Worm (Caenorhabditis elegans) whole organism, L2 larva: ENCODE results near the gene nep-12.

Experiments used
- ama-1 ChIP-seq: fragments of 150-350 bp; optimal IDR thresholded peaks from 2 replicates; lab custom pipeline; 2018; ENCODE audit warnings: inconsistent platforms
- elt-3 ChIP-seq: sonication (generic microtip); optimal IDR thresholded peaks from 2 replicates; lab custom pipeline; 2017; ENCODE audit warnings: missing biosample characterization, missing genetic modification characterization
- fos-1 ChIP-seq: fragments of 150-350 bp; optimal IDR thresholded peaks from 2 replicates; lab custom pipeline; 2014; ENCODE audit warnings: missing biosample characterization, missing genetic modification characterization
- nhr-12 ChIP-seq: fragments of 150-350 bp; optimal IDR thresholded peaks from 2 replicates; lab custom pipeline; 2014; ENCODE audit warnings: missing biosample characterization, missing genetic modification characterization
- nhr-237 ChIP-seq: fragments of 150-350 bp; optimal IDR thresholded peaks from 2 replicates; lab custom pipeline; 2014; ENCODE audit warnings: missing biosample characterization, missing genetic modification characterization
- unc-39 ChIP-seq: fragments of 150-350 bp; optimal IDR thresholded peaks from 2 replicates; lab custom pipeline; 2014; ENCODE audit warnings: missing biosample characterization, missing genetic modification characterization
- ztf-11 ChIP-seq: sonication (generic microtip); optimal IDR thresholded peaks from 2 replicates; lab custom pipeline; 2017; ENCODE audit warnings: missing biosample characterization, missing genetic modification characterization

DNA sequence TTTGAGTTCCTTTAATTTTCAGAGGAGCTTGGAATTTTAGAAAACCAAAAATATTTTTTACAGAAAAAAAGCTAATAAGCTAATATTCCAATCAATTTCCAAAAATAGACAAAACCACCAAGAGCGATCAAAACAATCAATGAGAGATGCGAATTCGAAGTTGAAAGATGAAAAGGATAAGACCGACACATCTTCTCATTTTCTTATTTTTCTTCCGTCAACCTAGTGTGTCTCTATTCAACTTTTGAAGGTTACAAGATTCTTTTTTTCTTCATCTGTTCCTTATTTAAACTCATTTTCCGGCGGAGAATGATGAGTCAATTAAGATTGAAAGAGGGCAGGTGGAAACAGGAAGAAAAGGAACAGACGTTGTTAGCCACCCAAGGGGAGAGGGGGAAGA is 16.7 kb downstream of the nep-12 start:
- TF ChIP-seq nhr-237 (tag; lab: Kevin White, UChicago) = no peak
- no peak for TF ChIP-seq elt-3 (tag; lab: Kevin White, UChicago)
- TF ChIP-seq ama-1 = no peak
- TF ChIP-seq ztf-11 (tag; lab: Kevin White, UChicago) = no peak
- no peak for TF ChIP-seq unc-39 (tag; lab: Kevin White, UChicago)
- TF ChIP-seq nhr-12 (tag; lab: Kevin White, UChicago) = no peak
- no peak for TF ChIP-seq fos-1 (tag; lab: Kevin White, UChicago)
